Worm (Caenorhabditis elegans) whole organism, L1 larva: ENCODE data around the gene F01D5.1.
A peak's percentile ranks its signal among the peaks of the same experiment; 100 is the strongest.

Experiments
- C16A3.4 ChIP-seq: fragments of 150-350 bp; optimal IDR thresholded peaks from 2 replicates; lab custom pipeline; 2014; ENCODE audit warnings: missing biosample characterization, missing genetic modification characterization
- ama-1 ChIP-seq: fragments of 150-350 bp; optimal IDR thresholded peaks from 2 replicates; lab custom pipeline; 2014
- ceh-82 ChIP-seq, 3 experiments: fragments of 150-350 bp in 1 of 3; sonication (generic microtip) in 2 of 3; optimal IDR thresholded peaks; 2 replicates each; lab custom pipeline; 2014 to 2017; ENCODE audit warnings: missing biosample characterization in 3 of 3, missing genetic modification characterization in 3 of 3
- ces-1 ChIP-seq: fragments of 150-350 bp; optimal IDR thresholded peaks from 2 replicates; lab custom pipeline; 2014; ENCODE audit warnings: missing biosample characterization, missing genetic modification reagents, missing genetic modification characterization
- lsy-2 ChIP-seq, 2 experiments: fragments of 150-350 bp; optimal IDR thresholded peaks; 2 replicates each; lab custom pipeline; 2014; ENCODE audit warnings: missing biosample characterization in 2 of 2, missing genetic modification characterization in 2 of 2
- mef-2 ChIP-seq: fragments of 150-350 bp; optimal IDR thresholded peaks from 2 replicates; lab custom pipeline; 2014; ENCODE audit warnings: missing biosample characterization, missing genetic modification characterization
- nhr-71 ChIP-seq: sonication (generic microtip); optimal IDR thresholded peaks from 2 replicates; lab custom pipeline; 2016; ENCODE audit warnings: mild to moderate bottlenecking, missing genetic modification characterization, moderate library complexity, missing compliant biosample characterization
- nhr-77 ChIP-seq: fragments of 150-350 bp; optimal IDR thresholded peaks from 2 replicates; lab custom pipeline; 2014; ENCODE audit warnings: missing biosample characterization, missing genetic modification characterization
- skn-1 ChIP-seq: fragments of 150-350 bp; optimal IDR thresholded peaks from 2 replicates; lab custom pipeline; 2014; ENCODE audit warnings: missing biosample characterization, missing genetic modification characterization
- sptf-1 ChIP-seq: fragments of 150-350 bp; optimal IDR thresholded peaks from 2 replicates; lab custom pipeline; 2014; ENCODE audit warnings: missing biosample characterization, missing genetic modification characterization
- swsn-7 ChIP-seq: sonication (generic microtip); optimal IDR thresholded peaks from 2 replicates; lab custom pipeline; 2016; ENCODE audit warnings: missing genetic modification characterization, missing compliant biosample characterization
- vab-15 ChIP-seq: sonication (generic microtip); optimal IDR thresholded peaks from 2 replicates; lab custom pipeline; 2017; ENCODE audit warnings: missing genotype, mild to moderate bottlenecking, missing genetic modification characterization, missing compliant biosample characterization
- zag-1 ChIP-seq: fragments of 150-350 bp; optimal IDR thresholded peaks from 2 replicates; lab custom pipeline; 2014; ENCODE audit warnings: missing biosample characterization, missing genetic modification characterization
- ztf-11 ChIP-seq, 2 experiments: sonication (generic microtip); optimal IDR thresholded peaks; 2 replicates each; lab custom pipeline; 2016 to 2017; ENCODE audit warnings: missing genetic modification characterization in 2 of 2, missing biosample characterization in 1 of 2, missing compliant biosample characterization in 1 of 2

- no peak for TF ChIP-seq nhr-77 (tag; lab: Kevin White, UChicago)
- no peak for TF ChIP-seq ztf-11 (tag; optimal IDR thresholded peaks at IDR 0.05; lab: Kevin White, UChicago)
- peak; percentile 5 to 22 for TF ChIP-seq lsy-2 (tag; optimal IDR thresholded peaks at IDR 0.05; lab: Kevin White, UChicago)
- no peak for TF ChIP-seq C16A3.4 (tag; lab: Kevin White, UChicago)
- TF ChIP-seq ama-1: no peak
- TF ChIP-seq nhr-71: peak; percentile 25
- no peak for TF ChIP-seq skn-1 (tag; lab: Kevin White, UChicago)
- TF ChIP-seq ceh-82 (tag; optimal IDR thresholded peaks at IDR 0.05; lab: Kevin White, UChicago): no peak
- TF ChIP-seq ces-1 (GFP tag; lab: Kevin White, UChicago): no peak
- TF ChIP-seq vab-15 (tag; lab: Kevin White, UChicago): no peak
- no peak for TF ChIP-seq mef-2
- TF ChIP-seq swsn-7 (tag; lab: Kevin White, UChicago): no peak
- TF ChIP-seq zag-1 (tag; lab: Kevin White, UChicago): no peak
- no peak for TF ChIP-seq sptf-1 (tag; lab: Kevin White, UChicago)
Observed at ce11 chrII:13958359-13958758, 39.0 kb downstream of the F01D5.1 start.
